Worm (Caenorhabditis elegans): ENCODE data around the gene Y41D4B.11.

ce11 chrIV:1565725-1566124 lies 39.8 kb upstream of the Y41D4B.11 start:
- no peak for TF ChIP-seq ref-1 (GFP tag; conservative IDR thresholded peaks at IDR 0.05)
- no peak for TF ChIP-seq flt-1 (GFP tag; IDR thresholded peaks at IDR 0.05)
- TF ChIP-seq ztf-29 (GFP tag; IDR thresholded peaks at IDR 0.05) = no peak
- TF ChIP-seq T22C8.4 (GFP tag; IDR thresholded peaks at IDR 0.05) = no peak
- no peak for TF ChIP-seq tab-1 (GFP tag; IDR thresholded peaks at IDR 0.05)
- no peak for TF ChIP-seq klf-2 (GFP tag; conservative IDR thresholded peaks at IDR 0.05)

Data from whole organism, midembryonic.